Worm (Caenorhabditis elegans) whole organism, L3 larva: ENCODE results near the gene pnn-1.

ENCODE experiments used
- R02D3.7 ChIP-seq: fragments of 150-350 bp; optimal IDR thresholded peaks from 2 replicates; lab custom pipeline; 2014; ENCODE audit warnings: missing biosample characterization, missing genetic modification characterization
- ZK546.5 ChIP-seq: sonication (generic microtip); optimal IDR thresholded peaks from 2 replicates; lab custom pipeline; 2017; ENCODE audit warnings: missing biosample characterization, missing genetic modification characterization
- ceh-16 ChIP-seq: sonication (generic microtip); optimal IDR thresholded peaks from 2 replicates; lab custom pipeline; 2017; ENCODE audit warnings: missing biosample characterization, missing genetic modification characterization
- ceh-28 ChIP-seq: fragments of 150-350 bp; optimal IDR thresholded peaks from 2 replicates; lab custom pipeline; 2014; ENCODE audit warnings: missing biosample characterization, missing genetic modification reagents, missing genetic modification characterization
- ceh-82 ChIP-seq: fragments of 150-350 bp; optimal IDR thresholded peaks from 2 replicates; lab custom pipeline; 2014; ENCODE audit warnings: missing biosample characterization, missing genetic modification characterization
- ceh-9 ChIP-seq: sonication (generic microtip); optimal IDR thresholded peaks from 2 replicates; lab custom pipeline; 2018; ENCODE audit warnings: missing biosample characterization, missing genetic modification characterization
- daf-12 ChIP-seq: fragments of 150-350 bp; optimal IDR thresholded peaks from 2 replicates; lab custom pipeline; 2014; ENCODE audit warnings: missing biosample characterization, missing genetic modification reagents, missing genetic modification characterization
- egl-27 ChIP-seq: sonication (generic microtip); optimal IDR thresholded peaks from 4 replicates; lab custom pipeline; 2017; ENCODE audit warnings: missing biosample characterization, missing genetic modification reagents, missing genetic modification characterization
- egl-5 ChIP-seq: fragments of 150-350 bp; optimal IDR thresholded peaks from 2 replicates; lab custom pipeline; 2017; ENCODE audit warnings: missing biosample characterization, missing genetic modification reagents, missing genetic modification characterization, inconsistent platforms
- elt-1 ChIP-seq: fragments of 150-350 bp; optimal IDR thresholded peaks from 2 replicates; lab custom pipeline; 2014; ENCODE audit warnings: missing biosample characterization, missing genetic modification characterization
- elt-2 ChIP-seq: sonication (generic microtip); optimal IDR thresholded peaks from 2 replicates; lab custom pipeline; 2016; ENCODE audit warnings: missing genetic modification reagents, mild to moderate bottlenecking, missing genetic modification characterization, missing compliant biosample characterization
- eor-1 ChIP-seq, 2 experiments: fragments of 150-350 bp; optimal IDR thresholded peaks; 2 replicates each; lab custom pipeline; 2014 to 2018; ENCODE audit warnings: missing biosample characterization in 2 of 2, missing genetic modification characterization in 2 of 2
- fkh-10 ChIP-seq: sonication (generic microtip); optimal IDR thresholded peaks from 2 replicates; lab custom pipeline; 2017; ENCODE audit warnings: missing biosample characterization, missing genetic modification reagents, missing genetic modification characterization
- fkh-2 ChIP-seq: fragments of 150-350 bp; optimal IDR thresholded peaks from 2 replicates; lab custom pipeline; 2014; ENCODE audit warnings: missing biosample characterization, missing genetic modification reagents, missing genetic modification characterization
- fos-1 ChIP-seq: fragments of 150-350 bp; optimal IDR thresholded peaks from 2 replicates; lab custom pipeline; 2014; ENCODE audit warnings: missing biosample characterization, missing genetic modification characterization
- jun-1 ChIP-seq: fragments of 150-350 bp; optimal IDR thresholded peaks from 2 replicates; lab custom pipeline; 2014; ENCODE audit warnings: missing biosample characterization, missing genetic modification reagents, missing genetic modification characterization
- lin-39 ChIP-seq: fragments of 150-350 bp; optimal IDR thresholded peaks from 2 replicates; lab custom pipeline; 2018; ENCODE audit warnings: missing biosample characterization, missing genetic modification reagents, missing genetic modification characterization
- mdl-1 ChIP-seq: fragments of 150-350 bp; optimal IDR thresholded peaks from 2 replicates; lab custom pipeline; 2014; ENCODE audit warnings: missing biosample characterization, missing genetic modification characterization
- mml-1 ChIP-seq: fragments of 150-350 bp; sonication (generic microtip); optimal IDR thresholded peaks from 3 replicates; lab custom pipeline; 2014; ENCODE audit warnings: missing biosample characterization, missing genetic modification characterization
- nfya-1 ChIP-seq: sonication (generic microtip); optimal IDR thresholded peaks from 2 replicates; lab custom pipeline; 2017; ENCODE audit warnings: missing genetic modification characterization, mild to moderate bottlenecking, missing compliant biosample characterization, antibody characterized with exemption, moderate library complexity; ENCODE audit not compliant: insufficient read depth
- nhr-11 ChIP-seq: fragments of 150-350 bp; optimal IDR thresholded peaks from 2 replicates; lab custom pipeline; 2014; ENCODE audit warnings: missing biosample characterization, missing genetic modification characterization
- nhr-12 ChIP-seq: fragments of 150-350 bp; optimal IDR thresholded peaks from 2 replicates; lab custom pipeline; 2014; ENCODE audit warnings: missing biosample characterization, missing genetic modification characterization
- nhr-23 ChIP-seq: fragments of 150-350 bp; optimal IDR thresholded peaks from 2 replicates; lab custom pipeline; 2014; ENCODE audit warnings: missing biosample characterization, missing genetic modification reagents, missing genetic modification characterization
- nhr-237 ChIP-seq: fragments of 150-350 bp; optimal IDR thresholded peaks from 2 replicates; lab custom pipeline; 2014; ENCODE audit warnings: missing biosample characterization, missing genetic modification characterization
- nhr-25 ChIP-seq: sonication (generic microtip); optimal IDR thresholded peaks from 2 replicates; lab custom pipeline; 2017; ENCODE audit warnings: missing biosample characterization, missing genetic modification characterization
- nhr-28 ChIP-seq: fragments of 150-350 bp; optimal IDR thresholded peaks from 2 replicates; lab custom pipeline; 2014; ENCODE audit warnings: missing biosample characterization, missing genetic modification characterization
- nhr-43 ChIP-seq: sonication (generic microtip); optimal IDR thresholded peaks from 2 replicates; lab custom pipeline; 2016; ENCODE audit warnings: mild to moderate bottlenecking, missing genetic modification characterization, missing compliant biosample characterization; ENCODE audit not compliant: poor library complexity, severe bottlenecking
- nhr-67 ChIP-seq: fragments of 150-350 bp; optimal IDR thresholded peaks from 2 replicates; lab custom pipeline; 2014; ENCODE audit warnings: missing biosample characterization, missing genetic modification characterization
- nhr-76 ChIP-seq: fragments of 150-350 bp; sonication (generic microtip); optimal IDR thresholded peaks from 5 replicates; lab custom pipeline; 2014; ENCODE audit warnings: missing biosample characterization, missing genetic modification characterization
- nhr-77 ChIP-seq: fragments of 150-350 bp; optimal IDR thresholded peaks from 2 replicates; lab custom pipeline; 2014; ENCODE audit warnings: missing biosample characterization, missing genetic modification characterization
- pha-4 ChIP-seq: fragments of 150-350 bp; optimal IDR thresholded peaks from 2 replicates; lab custom pipeline; 2014; ENCODE audit warnings: missing biosample characterization, missing genetic modification reagents, missing genetic modification characterization
- pqm-1 ChIP-seq: fragments of 150-350 bp; optimal IDR thresholded peaks from 2 replicates; lab custom pipeline; 2017; ENCODE audit warnings: missing biosample characterization, missing genetic modification characterization, inconsistent platforms
- sea-2 ChIP-seq: fragments of 150-350 bp; sonication (generic microtip); optimal IDR thresholded peaks from 4 replicates; lab custom pipeline; 2014; ENCODE audit warnings: missing biosample characterization, missing genetic modification reagents, missing genetic modification characterization
- unc-39 ChIP-seq: sonication (generic microtip); optimal IDR thresholded peaks from 4 replicates; lab custom pipeline; 2017; ENCODE audit warnings: missing biosample characterization, missing genetic modification characterization
- unc-62 ChIP-seq: fragments of 150-350 bp; sonication (generic microtip); optimal IDR thresholded peaks from 4 replicates; lab custom pipeline; 2014; ENCODE audit warnings: missing biosample characterization, missing genetic modification reagents, missing genetic modification characterization
- zag-1 ChIP-seq: fragments of 150-350 bp; optimal IDR thresholded peaks from 2 replicates; lab custom pipeline; 2014; ENCODE audit warnings: missing biosample characterization, missing genetic modification characterization
- ztf-11 ChIP-seq: fragments of 150-350 bp; optimal IDR thresholded peaks from 2 replicates; lab custom pipeline; 2014; ENCODE audit warnings: missing biosample characterization, missing genetic modification characterization
- ztf-4 ChIP-seq: fragments of 150-350 bp; optimal IDR thresholded peaks from 2 replicates; lab custom pipeline; 2014; ENCODE audit warnings: missing biosample characterization, missing genetic modification characterization

The pnn-1 gene

ce11 chrV:13004374-13004773, 33.5 kb downstream of the pnn-1 start:
- TF ChIP-seq nhr-25 (tag; lab: Kevin White, UChicago) (no peak), mml-1 (tag; lab: Kevin White, UChicago) (no peak), nhr-237 (tag; lab: Kevin White, UChicago) (no peak), lin-39 (tag; lab: Kevin White, UChicago) (no peak), ZK546.5 (tag; lab: Kevin White, UChicago) (no peak), nhr-77 (tag; lab: Kevin White, UChicago) (no peak), eor-1 (tag; optimal IDR thresholded peaks at IDR 0.05; lab: Kevin White, UChicago) (no peak), elt-2 (tag; lab: Kevin White, UChicago) (no peak), R02D3.7 (tag; lab: Kevin White, UChicago) (no peak), egl-27 (tag; lab: Kevin White, UChicago) (no peak), ceh-16 (tag; lab: Kevin White, UChicago) (no peak), nhr-12 (tag; lab: Kevin White, UChicago) (no peak), nhr-28 (tag; lab: Kevin White, UChicago) (no peak)

- TF ChIP-seq nhr-25 (tag; lab: Kevin White, UChicago) (no peak), mml-1 (tag; lab: Kevin White, UChicago) (no peak), egl-5 (tag; lab: Kevin White, UChicago) (no peak), nhr-67 (tag; lab: Kevin White, UChicago) (no peak), unc-62 (GFP tag; lab: Kevin White, UChicago) (no peak), nhr-11 (tag; lab: Kevin White, UChicago) (no peak), nhr-23 (tag; lab: Kevin White, UChicago) (no peak), daf-12 (no peak)
Observed at ce11 chrV:13006754-13007153, 35.8 kb downstream of the pnn-1 start.

ce11 chrV:13008825-13009224, 37.9 kb downstream of the pnn-1 start, which contains the start of gene F15B9.10:
F15B9.10 (minus strand) TSS chrV:13008925.
- TF ChIP-seq nhr-43 (tag; lab: Kevin White, UChicago) = no peak
- no peak for TF ChIP-seq mdl-1 (tag; lab: Kevin White, UChicago)
- TF ChIP-seq zag-1 (tag; lab: Kevin White, UChicago) = no peak
- TF ChIP-seq ZK546.5 (tag; lab: Kevin White, UChicago) = no peak
- TF ChIP-seq nhr-11 (tag; lab: Kevin White, UChicago) = no peak
- TF ChIP-seq nhr-25 (tag; lab: Kevin White, UChicago) = no peak
- no peak for TF ChIP-seq nhr-23 (tag; lab: Kevin White, UChicago)
- TF ChIP-seq nhr-76 (tag; lab: Kevin White, UChicago) = no peak
- no peak for TF ChIP-seq eor-1 (tag; optimal IDR thresholded peaks at IDR 0.05; lab: Kevin White, UChicago)

- TF ChIP-seq ceh-16 (tag; lab: Kevin White, UChicago) (no peak), mml-1 (tag; lab: Kevin White, UChicago) (no peak), mdl-1 (tag; lab: Kevin White, UChicago) (no peak), unc-39 (tag; lab: Kevin White, UChicago) (no peak), R02D3.7 (tag; lab: Kevin White, UChicago) (no peak), sea-2 (GFP tag; lab: Kevin White, UChicago) (no peak), ztf-4 (tag; lab: Kevin White, UChicago) (no peak), nhr-76 (tag; lab: Kevin White, UChicago) (no peak)
Observed at ce11 chrV:13009271-13009670, 38.4 kb downstream of the pnn-1 start.

- TF ChIP-seq mml-1 (tag; lab: Kevin White, UChicago) (no peak), pha-4 (tag; lab: Kevin White, UChicago) (peak; percentile 2), egl-5 (tag; lab: Kevin White, UChicago) (peak; percentile 23), ceh-28 (tag; lab: Kevin White, UChicago) (peak; percentile 14), elt-2 (tag; lab: Kevin White, UChicago) (peak; percentile 25), nhr-25 (tag; lab: Kevin White, UChicago) (peak; percentile 1), nfya-1 (tag; lab: Kevin White, UChicago) (peak; percentile 58), R02D3.7 (tag; lab: Kevin White, UChicago) (no peak)
Observed at ce11 chrV:13009843-13010242, 38.9 kb downstream of the pnn-1 start.

ce11 chrV:13011904-13012303, 41.0 kb downstream of the pnn-1 start:
- TF ChIP-seq ceh-28 (tag; lab: Kevin White, UChicago) (peak; percentile 22), sea-2 (GFP tag; lab: Kevin White, UChicago) (no peak), fos-1 (tag; lab: Kevin White, UChicago) (no peak), jun-1 (tag; lab: Kevin White, UChicago) (peak; percentile 26), nhr-76 (tag; lab: Kevin White, UChicago) (no peak), pqm-1 (tag; lab: Kevin White, UChicago) (peak; percentile 70), elt-1 (tag; lab: Kevin White, UChicago) (no peak), nhr-11 (tag; lab: Kevin White, UChicago) (no peak), unc-62 (GFP tag; lab: Kevin White, UChicago) (no peak), fkh-2 (tag; lab: Kevin White, UChicago) (no peak), pha-4 (tag; lab: Kevin White, UChicago) (peak; percentile 15), nhr-237 (tag; lab: Kevin White, UChicago) (no peak), ceh-9 (tag; lab: Kevin White, UChicago) (no peak), fkh-10 (GFP tag; lab: Kevin White, UChicago) (no peak), nhr-43 (tag; lab: Kevin White, UChicago) (no peak), elt-2 (tag; lab: Kevin White, UChicago) (peak; percentile 91), ztf-11 (tag; lab: Kevin White, UChicago) (no peak), ceh-82 (tag; lab: Kevin White, UChicago) (no peak), ZK546.5 (tag; lab: Kevin White, UChicago) (no peak)
